Worm (Caenorhabditis elegans) whole organism, late embryonic: ENCODE data around the gene ell-1.

Experiments
- ceh-14 ChIP-seq: sonication (generic microtip); optimal IDR thresholded peaks from 2 replicates; lab custom pipeline; 2016; ENCODE audit warnings: missing genotype, missing genetic modification characterization, missing compliant biosample characterization
- ceh-18 ChIP-seq: sonication (generic microtip); optimal IDR thresholded peaks from 2 replicates; lab custom pipeline; 2016; ENCODE audit warnings: missing genetic modification characterization, missing compliant biosample characterization
- ceh-19 ChIP-seq: fragments of 200-800 bp; sonication (Bioruptor generic); optimal IDR thresholded peaks from 2 replicates; lab custom pipeline; 2018; ENCODE audit warnings: mild to moderate bottlenecking, missing genetic modification characterization, missing compliant biosample characterization
- ceh-31 ChIP-seq: sonication (generic microtip); optimal IDR thresholded peaks from 2 replicates; lab custom pipeline; 2016; ENCODE audit warnings: missing genetic modification characterization, missing compliant biosample characterization
- eyg-1 ChIP-seq: sonication (generic microtip); optimal IDR thresholded peaks from 2 replicates; lab custom pipeline; 2016; ENCODE audit warnings: missing genotype, missing genetic modification characterization, missing compliant biosample characterization
- hlh-15 ChIP-seq: sonication (generic microtip); optimal IDR thresholded peaks from 2 replicates; lab custom pipeline; 2016; ENCODE audit warnings: missing genetic modification characterization, missing compliant biosample characterization
- nfya-1 ChIP-seq: sonication (generic microtip); optimal IDR thresholded peaks from 2 replicates; lab custom pipeline; 2017; ENCODE audit warnings: missing genetic modification characterization, mild to moderate bottlenecking, missing compliant biosample characterization, antibody characterized with exemption, moderate library complexity
- pha-4 ChIP-seq: fragments of 150-350 bp; optimal IDR thresholded peaks from 2 replicates; lab custom pipeline; 2018; ENCODE audit warnings: missing biosample characterization, missing genetic modification reagents, missing genetic modification characterization
- pqm-1 ChIP-seq: sonication (generic microtip); optimal IDR thresholded peaks from 2 replicates; lab custom pipeline; 2016; ENCODE audit warnings: missing genetic modification characterization, missing compliant biosample characterization
- sox-4 ChIP-seq: sonication (generic microtip); optimal IDR thresholded peaks from 2 replicates; lab custom pipeline; 2017; ENCODE audit warnings: mild to moderate bottlenecking, missing genetic modification characterization, inconsistent platforms, missing compliant biosample characterization
- tbx-2 ChIP-seq: sonication (generic microtip); optimal IDR thresholded peaks from 2 replicates; lab custom pipeline; 2016; ENCODE audit warnings: missing genetic modification characterization, missing compliant biosample characterization
- tbx-7 ChIP-seq: sonication (generic microtip); optimal IDR thresholded peaks from 2 replicates; lab custom pipeline; 2016; ENCODE audit warnings: missing genotype, missing genetic modification characterization, missing compliant biosample characterization
- unc-3 ChIP-seq, 2 experiments: fragments of 200-800 bp in 1 of 2; sonication (Bioruptor generic) in 1 of 2; sonication (generic microtip) in 1 of 2; conservative IDR thresholded peaks in 1 of 2; optimal IDR thresholded peaks in 1 of 2; 2 replicates each; pipeline versions ENCODE4 v1.3.6 to Lab custom; 2016 to 2022; ENCODE audit warnings: missing compliant biosample characterization in 2 of 2, missing genetic modification characterization in 2 of 2, missing genetic modification reagents in 1 of 2

- TF ChIP-seq eyg-1 (tag; lab: Kevin White, UChicago): no peak
- no peak for TF ChIP-seq pqm-1 (tag; lab: Kevin White, UChicago)
- TF ChIP-seq tbx-7 (tag; lab: Kevin White, UChicago): no peak
- no peak for TF ChIP-seq pha-4 (tag; lab: Kevin White, UChicago)
- TF ChIP-seq ceh-31 (tag; lab: Kevin White, UChicago): no peak
- TF ChIP-seq ceh-14 (tag; lab: Kevin White, UChicago): no peak
- TF ChIP-seq hlh-15: no peak
- TF ChIP-seq tbx-2 (tag; lab: Kevin White, UChicago): no peak
- no peak for TF ChIP-seq ceh-19 (GFP tag; lab: Kevin White, UChicago)
- TF ChIP-seq nfya-1 (tag; lab: Kevin White, UChicago): no peak
- no peak for TF ChIP-seq sox-4 (tag; lab: Kevin White, UChicago)
- TF ChIP-seq unc-3 (GFP tag; conservative IDR thresholded peaks at IDR 0.05; lab: Robert Waterston, UW): no peak
- TF ChIP-seq unc-3 (tag; optimal IDR thresholded peaks at IDR 0.05; lab: Kevin White, UChicago): no peak
- TF ChIP-seq ceh-18 (tag; lab: Kevin White, UChicago): no peak
Observed at ce11 chrIV:4411311-4411947, 17.2 kb downstream of the ell-1 start.
